Worm (Caenorhabditis elegans) whole organism, mixed stage, embryonic: ENCODE results near the gene lurp-1.

Experiments
- M03D4.4 ChIP-seq: sonication (generic microtip); optimal IDR thresholded peaks from 2 replicates; lab custom pipeline; 2017; ENCODE audit warnings: mild to moderate bottlenecking, missing genetic modification characterization, missing compliant biosample characterization
- bed-3 ChIP-seq: fragments of 200-800 bp; sonication (Bioruptor generic); optimal IDR thresholded peaks from 3 replicates; lab custom pipeline; 2018; ENCODE audit warnings: mild to moderate bottlenecking, missing genetic modification characterization, moderate library complexity, missing compliant biosample characterization
- blmp-1 ChIP-seq: fragments of 150-350 bp; optimal IDR thresholded peaks from 2 replicates; lab custom pipeline; 2014; ENCODE audit warnings: missing biosample characterization, missing genetic modification characterization
- ceh-39 ChIP-seq: fragments of 150-350 bp; optimal IDR thresholded peaks from 2 replicates; lab custom pipeline; 2014; ENCODE audit warnings: missing biosample characterization, missing genetic modification characterization
- ceh-43 ChIP-seq: fragments of 200-800 bp; sonication (Bioruptor generic); optimal IDR thresholded peaks from 2 replicates; lab custom pipeline; 2018; ENCODE audit warnings: mild to moderate bottlenecking, missing genetic modification characterization, moderate library complexity, missing compliant biosample characterization
- ceh-83 ChIP-seq: fragments of 200-800 bp; sonication (Bioruptor generic); optimal IDR thresholded peaks from 2 replicates; lab custom pipeline; 2018; ENCODE audit warnings: mild to moderate bottlenecking, missing genetic modification characterization, missing compliant biosample characterization
- ces-1 ChIP-seq: fragments of 150-350 bp; optimal IDR thresholded peaks from 2 replicates; lab custom pipeline; 2014; ENCODE audit warnings: missing biosample characterization, missing genetic modification reagents, missing genetic modification characterization
- cnd-1 ChIP-seq: fragments of 200-800 bp; sonication (Bioruptor generic); optimal IDR thresholded peaks from 2 replicates; lab custom pipeline; 2018; ENCODE audit warnings: mild to moderate bottlenecking, missing genetic modification characterization, missing compliant biosample characterization
- drap-1 ChIP-seq: fragments of 200-800 bp; sonication (Bioruptor generic); optimal IDR thresholded peaks from 3 replicates; lab custom pipeline; 2018; ENCODE audit warnings: mild to moderate bottlenecking, missing genetic modification characterization, missing compliant biosample characterization
- elt-3 ChIP-seq: fragments of 150-350 bp; optimal IDR thresholded peaks from 2 replicates; lab custom pipeline; 2014; ENCODE audit warnings: missing biosample characterization, missing genetic modification characterization
- flh-1 ChIP-seq: fragments of 200-800 bp; sonication (Bioruptor generic); optimal IDR thresholded peaks from 2 replicates; lab custom pipeline; 2018; ENCODE audit warnings: mild to moderate bottlenecking, missing genetic modification characterization, moderate library complexity, missing compliant biosample characterization
- ham-2 ChIP-seq: fragments of 200-800 bp; sonication (Bioruptor generic); optimal IDR thresholded peaks from 2 replicates; lab custom pipeline; 2018; ENCODE audit warnings: mild to moderate bottlenecking, missing genetic modification characterization, missing compliant biosample characterization
- hlh-1 ChIP-seq: fragments of 150-350 bp; optimal IDR thresholded peaks from 2 replicates; lab custom pipeline; 2014; ENCODE audit warnings: missing biosample characterization, missing genetic modification reagents, missing genetic modification characterization
- lin-13 ChIP-seq: fragments of 150-350 bp; optimal IDR thresholded peaks from 2 replicates; lab custom pipeline; 2014; ENCODE audit warnings: missing biosample characterization, missing genetic modification characterization
- lin-32 ChIP-seq: fragments of 200-800 bp; sonication (Bioruptor generic); optimal IDR thresholded peaks from 2 replicates; lab custom pipeline; 2018; ENCODE audit warnings: mild to moderate bottlenecking, missing genetic modification characterization, missing compliant biosample characterization
- lsy-2 ChIP-seq: fragments of 150-350 bp; optimal IDR thresholded peaks from 2 replicates; lab custom pipeline; 2014; ENCODE audit warnings: missing biosample characterization, missing genetic modification characterization
- mab-5 ChIP-seq: fragments of 150-350 bp; optimal IDR thresholded peaks from 2 replicates; lab custom pipeline; 2014; ENCODE audit warnings: missing biosample characterization, missing genetic modification characterization
- mep-1 ChIP-seq: fragments of 150-350 bp; optimal IDR thresholded peaks from 2 replicates; lab custom pipeline; 2017; ENCODE audit warnings: missing biosample characterization, missing genetic modification reagents, missing genetic modification characterization, inconsistent platforms
- mls-2 ChIP-seq: sonication (generic microtip); optimal IDR thresholded peaks from 2 replicates; lab custom pipeline; 2016; ENCODE audit warnings: mild to moderate bottlenecking, missing genetic modification characterization, moderate library complexity, missing compliant biosample characterization
- nhr-12 ChIP-seq: fragments of 150-350 bp; optimal IDR thresholded peaks from 2 replicates; lab custom pipeline; 2014; ENCODE audit warnings: missing biosample characterization, missing genetic modification characterization
- nhr-2 ChIP-seq: fragments of 150-350 bp; optimal IDR thresholded peaks from 2 replicates; lab custom pipeline; 2014; ENCODE audit warnings: missing biosample characterization, missing genetic modification characterization
- nhr-237 ChIP-seq: fragments of 150-350 bp; optimal IDR thresholded peaks from 2 replicates; lab custom pipeline; 2014; ENCODE audit warnings: missing biosample characterization, missing genetic modification characterization
- nhr-28 ChIP-seq: fragments of 150-350 bp; optimal IDR thresholded peaks from 2 replicates; lab custom pipeline; 2014; ENCODE audit warnings: missing biosample characterization, missing genetic modification characterization
- nhr-76 ChIP-seq: sonication (generic microtip); optimal IDR thresholded peaks from 2 replicates; lab custom pipeline; 2017; ENCODE audit warnings: missing biosample characterization, missing genetic modification characterization
- pha-4 ChIP-seq: fragments of 150-350 bp; optimal IDR thresholded peaks from 2 replicates; lab custom pipeline; 2018; ENCODE audit warnings: missing biosample characterization, missing genetic modification reagents, missing genetic modification characterization
- sem-2 ChIP-seq: fragments of 200-800 bp; sonication (Bioruptor generic); optimal IDR thresholded peaks from 2 replicates; lab custom pipeline; 2018; ENCODE audit warnings: mild to moderate bottlenecking, missing genetic modification characterization, missing compliant biosample characterization
- snpc-4 ChIP-seq: fragments of 150-350 bp; optimal IDR thresholded peaks from 2 replicates; lab custom pipeline; 2014; ENCODE audit warnings: missing biosample characterization, missing genetic modification characterization
- sptf-1 ChIP-seq: sonication (generic microtip); optimal IDR thresholded peaks from 2 replicates; lab custom pipeline; 2017; ENCODE audit warnings: mild to moderate bottlenecking, missing genetic modification characterization, moderate library complexity, missing compliant biosample characterization
- tbx-8 ChIP-seq: fragments of 200-800 bp; sonication (Bioruptor generic); optimal IDR thresholded peaks from 2 replicates; lab custom pipeline; 2018; ENCODE audit warnings: mild to moderate bottlenecking, missing genetic modification characterization, moderate library complexity, missing compliant biosample characterization
- unc-120 ChIP-seq: sonication (generic microtip); optimal IDR thresholded peaks from 2 replicates; lab custom pipeline; 2017; ENCODE audit warnings: missing genetic modification characterization, missing compliant biosample characterization; ENCODE audit not compliant: poor library complexity, severe bottlenecking
- unc-39 ChIP-seq: fragments of 150-350 bp; optimal IDR thresholded peaks from 2 replicates; lab custom pipeline; 2014; ENCODE audit warnings: missing biosample characterization, missing genetic modification characterization
- unc-62 ChIP-seq: fragments of 150-350 bp; optimal IDR thresholded peaks from 2 replicates; lab custom pipeline; 2014; ENCODE audit warnings: missing biosample characterization, missing genetic modification reagents, missing genetic modification characterization
- zip-8 ChIP-seq: fragments of 150-350 bp; optimal IDR thresholded peaks from 2 replicates; lab custom pipeline; 2014; ENCODE audit warnings: missing biosample characterization, missing genetic modification characterization
- ztf-11 ChIP-seq: fragments of 150-350 bp; optimal IDR thresholded peaks from 2 replicates; lab custom pipeline; 2014; ENCODE audit warnings: missing biosample characterization, missing genetic modification characterization

Gene lurp-1

DNA sequence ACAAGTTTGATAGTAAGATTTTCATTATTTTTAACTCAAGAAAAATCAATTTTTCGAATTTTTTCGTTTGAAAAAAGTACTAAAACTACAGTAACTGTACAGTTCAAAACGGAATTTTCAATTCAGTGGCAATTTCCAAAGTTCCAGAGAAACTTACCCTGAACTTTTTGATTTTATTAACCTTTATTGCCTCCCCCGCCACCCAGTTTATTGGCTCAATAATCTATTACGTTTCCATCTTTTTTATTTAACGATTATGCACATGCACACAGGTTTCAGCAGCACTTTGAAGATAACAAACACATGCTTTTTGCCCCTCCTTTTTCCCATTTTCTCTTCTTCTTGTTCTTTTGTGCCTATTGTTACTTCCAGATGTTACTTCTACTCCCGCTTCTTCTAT is at the start of gene lurp-1:
Gene lurp-1, plus strand, starts transcription at position 301 of the 400 bp plus-strand sequence.
- TF ChIP-seq bed-3 (GFP tag; lab: Kevin White, UChicago) (no peak), nhr-2 (tag; lab: Kevin White, UChicago) (no peak), sptf-1 (tag; lab: Kevin White, UChicago) (no peak), elt-3 (tag; lab: Kevin White, UChicago) (no peak), ces-1 (GFP tag; lab: Kevin White, UChicago) (no peak), ceh-83 (GFP tag; lab: Kevin White, UChicago) (no peak), M03D4.4 (tag; lab: Kevin White, UChicago) (no peak), snpc-4 (tag; lab: Kevin White, UChicago) (no peak), blmp-1 (tag; lab: Kevin White, UChicago) (no peak), drap-1 (GFP tag; lab: Kevin White, UChicago) (no peak), ham-2 (GFP tag; lab: Kevin White, UChicago) (no peak), hlh-1 (tag; lab: Kevin White, UChicago) (no peak), unc-120 (tag; lab: Kevin White, UChicago) (no peak), unc-62 (no peak), nhr-12 (no peak), nhr-28 (tag; lab: Kevin White, UChicago) (no peak)

- TF ChIP-seq unc-62 (no peak), tbx-8 (no peak), flh-1 (GFP tag; lab: Kevin White, UChicago) (no peak), nhr-237 (tag; lab: Kevin White, UChicago) (no peak), bed-3 (GFP tag; lab: Kevin White, UChicago) (no peak)
Measured at ce11 chrII:10834717-10835116, 46.0 kb upstream of the lurp-1 start.

DNA sequence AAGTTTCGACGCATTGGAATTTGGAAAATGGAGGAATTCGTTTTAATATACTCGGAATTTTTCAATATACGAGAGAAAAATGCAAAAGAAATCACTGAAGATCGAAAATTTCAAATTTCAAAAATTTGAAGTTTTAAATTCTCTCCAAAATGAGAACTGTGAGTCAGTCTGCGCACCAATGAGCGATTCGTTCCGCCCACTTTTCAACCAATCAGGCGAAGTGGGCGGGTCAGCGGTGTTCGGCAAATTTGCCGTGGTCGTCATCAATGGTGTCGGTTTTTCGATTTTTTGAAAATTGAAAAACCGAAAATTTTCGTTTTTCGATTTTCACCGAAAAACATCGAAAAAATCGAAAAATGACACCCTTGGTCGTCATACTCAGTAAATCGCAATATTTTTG is 42.2 kb upstream of the lurp-1 start:
- TF ChIP-seq flh-1 (GFP tag; lab: Kevin White, UChicago) (no peak), lsy-2 (tag; lab: Kevin White, UChicago) (no peak), mls-2 (tag; lab: Kevin White, UChicago) (no peak), nhr-237 (tag; lab: Kevin White, UChicago) (no peak), nhr-12 (no peak)

DNA sequence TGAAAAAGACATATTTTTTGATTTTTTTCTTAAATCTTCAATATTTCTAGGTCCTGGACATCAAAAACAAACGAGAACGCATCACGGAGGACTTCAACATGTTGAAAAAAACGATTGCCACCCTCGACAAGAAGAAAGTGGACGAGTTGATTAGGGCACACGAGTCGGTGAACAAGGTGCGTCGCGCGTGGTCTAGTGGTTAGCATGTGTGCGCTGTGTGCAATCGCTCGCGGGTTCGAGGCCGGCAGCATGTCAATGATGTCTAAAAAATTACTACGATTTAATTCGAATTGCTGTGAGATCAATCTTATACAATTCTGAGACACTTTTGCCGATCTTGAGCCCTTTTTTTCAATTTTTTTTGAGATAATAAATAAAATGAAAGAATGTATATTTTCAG is 40.7 kb upstream of the lurp-1 start:
- peak; percentile 91 for TF ChIP-seq ham-2 (GFP tag; lab: Kevin White, UChicago)
- TF ChIP-seq snpc-4 (tag; lab: Kevin White, UChicago): no peak
- peak; percentile 74 for TF ChIP-seq lin-13 (tag; lab: Kevin White, UChicago)
- TF ChIP-seq mab-5 (tag; lab: Kevin White, UChicago): no peak
- peak; percentile 94 for TF ChIP-seq sem-2 (GFP tag; lab: Kevin White, UChicago)
- no peak for TF ChIP-seq nhr-2 (tag; lab: Kevin White, UChicago)
- peak; percentile 23 for TF ChIP-seq hlh-1 (tag; lab: Kevin White, UChicago)
- no peak for TF ChIP-seq zip-8 (tag; lab: Kevin White, UChicago)
- peak; percentile 82 for TF ChIP-seq bed-3 (GFP tag; lab: Kevin White, UChicago)
- TF ChIP-seq nhr-237 (tag; lab: Kevin White, UChicago): no peak
- peak; percentile 98 for TF ChIP-seq mls-2 (tag; lab: Kevin White, UChicago)
- peak; percentile 33 for TF ChIP-seq ceh-39 (tag; lab: Kevin White, UChicago)
- peak; percentile 43 for TF ChIP-seq unc-39 (tag; lab: Kevin White, UChicago)
- no peak for TF ChIP-seq blmp-1 (tag; lab: Kevin White, UChicago)
- peak; percentile 83 for TF ChIP-seq flh-1 (GFP tag; lab: Kevin White, UChicago)
- peak; percentile 59 for TF ChIP-seq lsy-2 (tag; lab: Kevin White, UChicago)
- TF ChIP-seq nhr-12: no peak
- TF ChIP-seq mep-1 (tag; lab: Kevin White, UChicago): peak; percentile 23
- TF ChIP-seq unc-120 (tag; lab: Kevin White, UChicago): peak; percentile 84
- no peak for TF ChIP-seq elt-3 (tag; lab: Kevin White, UChicago)
- TF ChIP-seq nhr-76 (tag; lab: Kevin White, UChicago): no peak
- TF ChIP-seq sptf-1 (tag; lab: Kevin White, UChicago): peak; percentile 96
- peak; percentile 49 for TF ChIP-seq ztf-11
- peak; percentile 92 for TF ChIP-seq ceh-43 (GFP tag; lab: Kevin White, UChicago)
- TF ChIP-seq unc-62: peak; percentile 12
- peak; percentile 97 for TF ChIP-seq cnd-1 (tag; lab: Kevin White, UChicago)
- peak; percentile 83 for TF ChIP-seq pha-4 (tag; lab: Kevin White, UChicago)
- peak; percentile 97 for TF ChIP-seq tbx-8
- TF ChIP-seq ces-1 (GFP tag; lab: Kevin White, UChicago): no peak
- TF ChIP-seq M03D4.4 (tag; lab: Kevin White, UChicago): peak; percentile 95
- TF ChIP-seq lin-32 (GFP tag; lab: Kevin White, UChicago): peak; percentile 90
- TF ChIP-seq drap-1 (GFP tag; lab: Kevin White, UChicago): peak; percentile 94
- peak; percentile 63 for TF ChIP-seq nhr-28 (tag; lab: Kevin White, UChicago)
- peak; percentile 99 for TF ChIP-seq ceh-83 (GFP tag; lab: Kevin White, UChicago)
- TF ChIP-seq, all 35 proteins: peak for 24
